Fruit fly (Drosophila melanogaster) whole organism, embryonic: ENCODE measurements around the gene Doc2.
A peak's percentile ranks its signal among the peaks of the same experiment; 100 is the strongest.

Experiments used
- Adf1 ChIP-seq: fragments of 200-800 bp; sonication (Bioruptor generic); IDR thresholded peaks from 2 replicates; pipeline ENCODE4 v1.3.6; 2022; ENCODE audit warnings: missing biosample characterization, missing genetic modification characterization
- CG10267 ChIP-seq: fragments of 200-800 bp; sonication (Bioruptor generic); optimal IDR thresholded peaks from 2 replicates; lab custom pipeline; 2018; ENCODE audit warnings: missing biosample characterization, mild to moderate bottlenecking, missing genetic modification characterization, moderate library complexity
- CG10431 ChIP-seq: fragments of 200-800 bp; sonication (Bioruptor generic); optimal IDR thresholded peaks from 3 replicates; lab custom pipeline; 2018; ENCODE audit warnings: missing biosample characterization, mild to moderate bottlenecking, missing genetic modification characterization
- CG11398 ChIP-seq: fragments of 200-800 bp; sonication (Bioruptor generic); optimal IDR thresholded peaks from 2 replicates; lab custom pipeline; 2016; ENCODE audit warnings: missing biosample characterization, missing genetic modification characterization
- CG14710 ChIP-seq: fragments of 200-800 bp; sonication (Bioruptor generic); optimal IDR thresholded peaks from 3 replicates; lab custom pipeline; 2019; ENCODE audit warnings: missing biosample characterization, mild to moderate bottlenecking, missing genetic modification characterization, moderate library complexity
- CG15269 ChIP-seq: fragments of 200-800 bp; sonication (Bioruptor generic); optimal IDR thresholded peaks from 2 replicates; lab custom pipeline; 2018; ENCODE audit warnings: missing biosample characterization, mild to moderate bottlenecking, missing genetic modification characterization, moderate library complexity
- CG16779 ChIP-seq: fragments of 200-800 bp; sonication (Bioruptor generic); IDR thresholded peaks from 2 replicates; pipeline ENCODE4 v1.3.6; 2022; ENCODE audit warnings: missing biosample characterization, missing genetic modification characterization
- CG16863 ChIP-seq: fragments of 200-800 bp; sonication (Bioruptor generic); optimal IDR thresholded peaks from 3 replicates; lab custom pipeline; 2016; ENCODE audit warnings: missing biosample characterization, missing genetic modification characterization
- CG17359 ChIP-seq: fragments of 200-800 bp; sonication (Bioruptor generic); optimal IDR thresholded peaks from 3 replicates; lab custom pipeline; 2018; ENCODE audit warnings: missing biosample characterization, mild to moderate bottlenecking, missing genetic modification characterization, moderate library complexity
- CG2120 ChIP-seq: fragments of 200-800 bp; sonication (Bioruptor generic); optimal IDR thresholded peaks from 3 replicates; lab custom pipeline; 2016; ENCODE audit warnings: missing biosample characterization, missing genetic modification characterization
- CG31224 ChIP-seq: fragments of 200-800 bp; sonication (Bioruptor generic); IDR thresholded peaks from 2 replicates; pipeline ENCODE4 v1.3.6; 2022; ENCODE audit warnings: missing biosample characterization, missing genetic modification characterization
- CG4282 ChIP-seq: fragments of 200-800 bp; sonication (Bioruptor generic); optimal IDR thresholded peaks from 2 replicates; lab custom pipeline; 2016; ENCODE audit warnings: missing biosample characterization, missing genetic modification characterization
- CG43689 ChIP-seq: fragments of 200-800 bp; sonication (Bioruptor generic); IDR thresholded peaks from 2 replicates; pipeline ENCODE4 v1.3.6; 2022; ENCODE audit warnings: missing biosample characterization, missing genetic modification characterization
- CG4404 ChIP-seq: fragments of 200-800 bp; sonication (Bioruptor generic); IDR thresholded peaks from 2 replicates; pipeline ENCODE4 v1.3.6; 2022; ENCODE audit warnings: missing biosample characterization, missing genetic modification characterization
- CG5180 ChIP-seq: fragments of 200-800 bp; sonication (Bioruptor generic); optimal IDR thresholded peaks from 3 replicates; lab custom pipeline; 2017; ENCODE audit warnings: missing biosample characterization, missing genetic modification characterization, mild to moderate bottlenecking, moderate library complexity, missing genetic modification reagents
- CG6689 ChIP-seq: fragments of 200-800 bp; sonication (Bioruptor generic); IDR thresholded peaks from 2 replicates; pipeline ENCODE4 v1.3.6; 2022; ENCODE audit warnings: missing biosample characterization, missing genetic modification characterization
- CG7271 ChIP-seq: fragments of 200-800 bp; sonication (Bioruptor generic); optimal IDR thresholded peaks from 2 replicates; lab custom pipeline; 2018; ENCODE audit warnings: missing biosample characterization, mild to moderate bottlenecking, missing genetic modification characterization, moderate library complexity
- CG7839 ChIP-seq: fragments of 200-800 bp; sonication (Bioruptor generic); optimal IDR thresholded peaks from 3 replicates; lab custom pipeline; 2018; ENCODE audit warnings: missing biosample characterization, mild to moderate bottlenecking, missing genetic modification characterization, moderate library complexity
- CG8089 ChIP-seq: fragments of 200-800 bp; sonication (Bioruptor generic); optimal IDR thresholded peaks from 3 replicates; lab custom pipeline; 2016; ENCODE audit warnings: missing biosample characterization, missing genetic modification characterization
- CG9437 ChIP-seq: fragments of 200-800 bp; sonication (Bioruptor generic); optimal IDR thresholded peaks from 2 replicates; lab custom pipeline; 2018; ENCODE audit warnings: missing biosample characterization, mild to moderate bottlenecking, missing genetic modification characterization
- CG9817 ChIP-seq: fragments of 200-800 bp; sonication (Bioruptor generic); optimal IDR thresholded peaks from 2 replicates; lab custom pipeline; 2018; ENCODE audit warnings: missing biosample characterization, mild to moderate bottlenecking, missing genetic modification characterization, moderate library complexity
- D ChIP-seq, 2 experiments: fragments of 200-800 bp in 1 of 2; fragments of >200 bp in 1 of 2; sonication (Bioruptor generic) in 1 of 2; optimal IDR thresholded peaks; 2 replicates in 1 of 2; 3 replicates in 1 of 2; lab custom pipeline; 2017; ENCODE audit warnings: mild to moderate bottlenecking in 1 of 2, missing biosample characterization in 1 of 2, missing genetic modification characterization in 1 of 2, missing genetic modification reagents in 1 of 2
- Drgx ChIP-seq: fragments of 200-800 bp; sonication (Bioruptor generic); IDR thresholded peaks from 2 replicates; pipeline ENCODE4 v1.3.6; 2022; ENCODE audit warnings: missing biosample characterization, missing genetic modification characterization
- Hr3 ChIP-seq: fragments of 200-800 bp; sonication (Bioruptor generic); optimal IDR thresholded peaks from 3 replicates; lab custom pipeline; 2016; ENCODE audit warnings: missing biosample characterization, missing genetic modification characterization
- Hr78 ChIP-seq, 2 experiments: fragments of 200-800 bp in 1 of 2; fragments of >200 bp in 1 of 2; sonication (Bioruptor generic) in 1 of 2; optimal IDR thresholded peaks; 2 replicates each; lab custom pipeline; 2017 to 2019; ENCODE audit warnings: missing biosample characterization in 2 of 2, missing genetic modification characterization in 2 of 2, mild to moderate bottlenecking in 1 of 2, moderate library complexity in 1 of 2
- Hsf ChIP-seq: fragments of 200-800 bp; sonication (Bioruptor generic); optimal IDR thresholded peaks from 3 replicates; lab custom pipeline; 2016; ENCODE audit warnings: missing biosample characterization, missing genetic modification characterization
- Jarid2 ChIP-seq: fragments of 200-800 bp; sonication (Bioruptor generic); optimal IDR thresholded peaks from 3 replicates; lab custom pipeline; 2017; ENCODE audit warnings: mild to moderate bottlenecking, missing biosample characterization, missing genetic modification reagents, missing genetic modification characterization
- Lhr ChIP-seq: fragments of 200-800 bp; sonication (Bioruptor generic); optimal IDR thresholded peaks from 3 replicates; lab custom pipeline; 2017; ENCODE audit warnings: mild to moderate bottlenecking, missing biosample characterization, missing genetic modification reagents, missing genetic modification characterization
- MBD-R2 ChIP-seq: fragments of 200-800 bp; sonication (Bioruptor generic); IDR thresholded peaks from 2 replicates; pipeline ENCODE4 v1.3.6; 2022; ENCODE audit warnings: missing biosample characterization, missing genetic modification characterization
- Mes4 ChIP-seq: fragments of 200-800 bp; sonication (Bioruptor generic); optimal IDR thresholded peaks from 2 replicates; lab custom pipeline; 2016; ENCODE audit warnings: missing biosample characterization, missing genetic modification characterization
- Neu2 ChIP-seq: fragments of 200-800 bp; sonication (Bioruptor generic); optimal IDR thresholded peaks from 3 replicates; lab custom pipeline; 2016; ENCODE audit warnings: missing biosample characterization, missing genetic modification characterization, borderline replicate concordance
- Poxn ChIP-seq: fragments of 200-800 bp; sonication (Bioruptor generic); IDR thresholded peaks from 2 replicates; pipeline ENCODE4 v1.3.6; 2022; ENCODE audit warnings: missing biosample characterization, missing genetic modification characterization
- Sin3A ChIP-seq: fragments of >200 bp; optimal IDR thresholded peaks from 2 replicates; lab custom pipeline; 2018
- Spps ChIP-seq: fragments of 200-800 bp; sonication (Bioruptor generic); optimal IDR thresholded peaks from 2 replicates; lab custom pipeline; 2018; ENCODE audit warnings: missing biosample characterization, mild to moderate bottlenecking, missing genetic modification characterization
- Taf1 ChIP-seq: fragments of 200-800 bp; sonication (Bioruptor generic); IDR thresholded peaks from 2 replicates; pipeline ENCODE4 v1.3.6; 2022; ENCODE audit warnings: missing biosample characterization, missing genetic modification characterization
- ase ChIP-seq: fragments of 200-800 bp; sonication (Bioruptor generic); IDR thresholded peaks from 3 replicates; pipeline ENCODE4 v1.3.6; 2022; ENCODE audit warnings: missing biosample characterization, missing genetic modification characterization
- bcd ChIP-seq: fragments of 200-800 bp; sonication (Bioruptor generic); optimal IDR thresholded peaks from 2 replicates; lab custom pipeline; 2017; ENCODE audit warnings: missing biosample characterization, mild to moderate bottlenecking, missing genetic modification characterization
- cad ChIP-seq: fragments of >200 bp; optimal IDR thresholded peaks from 2 replicates; lab custom pipeline; 2017; ENCODE audit warnings: missing biosample characterization, missing genetic modification characterization
- danr ChIP-seq: fragments of 200-800 bp; sonication (Bioruptor generic); IDR thresholded peaks from 2 replicates; pipeline ENCODE4 v1.3.6; 2022; ENCODE audit warnings: missing biosample characterization, missing genetic modification characterization
- ems ChIP-seq: fragments of 200-800 bp; sonication (Bioruptor generic); optimal IDR thresholded peaks from 3 replicates; lab custom pipeline; 2016; ENCODE audit warnings: missing biosample characterization, missing genetic modification characterization
- fd64A ChIP-seq: fragments of 200-800 bp; sonication (Bioruptor generic); optimal IDR thresholded peaks from 3 replicates; lab custom pipeline; 2018; ENCODE audit warnings: missing biosample characterization, mild to moderate bottlenecking, missing genetic modification characterization
- maf-S ChIP-seq: fragments of 200-800 bp; sonication (Bioruptor generic); optimal IDR thresholded peaks from 2 replicates; lab custom pipeline; 2016; ENCODE audit warnings: missing biosample characterization, missing genetic modification characterization
- mld ChIP-seq: fragments of 200-800 bp; sonication (Bioruptor generic); IDR thresholded peaks from 3 replicates; pipeline ENCODE4 v1.3.6; 2022; ENCODE audit warnings: missing biosample characterization, missing genetic modification characterization; ENCODE audit not compliant: partially characterized antibody
- nau ChIP-seq: fragments of 200-800 bp; sonication (Bioruptor generic); optimal IDR thresholded peaks from 3 replicates; lab custom pipeline; 2017; ENCODE audit warnings: missing biosample characterization, mild to moderate bottlenecking, missing genetic modification characterization, missing genetic modification reagents
- rib ChIP-seq: fragments of 200-800 bp; sonication (Bioruptor generic); IDR thresholded peaks from 2 replicates; pipeline ENCODE4 v1.3.6; 2022; ENCODE audit warnings: missing biosample characterization, missing genetic modification characterization
- schlank ChIP-seq: fragments of 200-800 bp; sonication (Bioruptor generic); optimal IDR thresholded peaks from 2 replicates; lab custom pipeline; 2018; ENCODE audit warnings: missing biosample characterization, mild to moderate bottlenecking, missing genetic modification characterization
- sima ChIP-seq: fragments of 200-800 bp; sonication (Bioruptor generic); optimal IDR thresholded peaks from 2 replicates; lab custom pipeline; 2016; ENCODE audit warnings: missing biosample characterization, missing genetic modification characterization
- tap ChIP-seq: fragments of 200-800 bp; optimal IDR thresholded peaks from 3 replicates; lab custom pipeline; 2019; ENCODE audit warnings: missing biosample characterization, mild to moderate bottlenecking, missing genetic modification characterization, moderate library complexity
- tin ChIP-seq: fragments of 200-800 bp; sonication (Bioruptor generic); optimal IDR thresholded peaks from 3 replicates; lab custom pipeline; 2016; ENCODE audit warnings: missing biosample characterization, missing genetic modification characterization
- zen2 ChIP-seq: fragments of 200-800 bp; sonication (Bioruptor generic); IDR thresholded peaks from 3 replicates; pipeline ENCODE4 v1.3.6; 2022; ENCODE audit warnings: missing biosample characterization, missing genetic modification characterization; ENCODE audit not compliant: partially characterized antibody
- zfh1 ChIP-seq: fragments of 200-800 bp; sonication (Bioruptor generic); IDR thresholded peaks from 3 replicates; pipeline ENCODE4 v1.3.6; 2022; ENCODE audit warnings: missing biosample characterization, missing genetic modification characterization

Doc2 gene

DNA sequence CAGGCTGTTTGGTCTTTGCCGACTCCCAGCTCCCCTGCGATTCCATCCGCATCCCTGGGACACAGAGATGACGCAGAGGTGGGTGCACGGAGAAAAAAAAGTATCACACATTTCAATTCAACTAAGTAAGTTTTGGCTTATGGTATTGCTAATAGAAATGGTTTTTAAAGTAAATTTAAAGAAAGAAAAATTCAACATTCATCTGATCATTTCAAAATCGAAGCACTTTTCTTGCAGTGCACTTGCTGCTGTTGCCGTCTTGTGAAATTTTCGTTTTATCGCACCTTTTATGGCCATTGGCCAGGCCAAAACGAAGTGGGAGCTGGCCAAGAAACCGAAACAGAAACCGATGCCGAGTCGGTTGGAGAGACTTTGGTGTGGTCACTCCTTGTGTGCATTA is 26.3 kb upstream of the Doc2 start (continued):
- TF ChIP-seq CG6689 (GFP tag; lab: Robert Waterston, UW), result peak; percentile 83
- peak; percentile 10 for TF ChIP-seq CG9437 (GFP tag; lab: Kevin White, UChicago)
- peak; percentile 7 for TF ChIP-seq CG16863 (GFP tag; lab: Kevin White, UChicago)
- no peak for TF ChIP-seq cad
- TF ChIP-seq CG43689 (GFP tag; lab: Robert Waterston, UW), result no peak
- peak; percentile 54; the same call in 1 of the 2 replicates for TF ChIP-seq CG31224 (GFP tag; lab: Robert Waterston, UW)
- no peak for TF ChIP-seq maf-S (GFP tag; lab: Kevin White, UChicago)
- no peak for TF ChIP-seq Poxn (GFP tag; lab: Robert Waterston, UW)
- peak; percentile 28 for TF ChIP-seq fd64A (GFP tag; lab: Kevin White, UChicago)
- no peak for TF ChIP-seq Lhr
- no peak for TF ChIP-seq nau (GFP tag; lab: Kevin White, UChicago)
- TF ChIP-seq Jarid2 (GFP tag; lab: Kevin White, UChicago), result peak; percentile 19
- TF ChIP-seq zen2 (GFP tag; lab: Robert Waterston, UW), result no peak
- no peak for TF ChIP-seq CG4282 (GFP tag; lab: Kevin White, UChicago)
- TF ChIP-seq MBD-R2 (GFP tag; lab: Robert Waterston, UW), result peak; percentile 19; the same call in 1 of the 2 replicates
- peak; percentile 11 for TF ChIP-seq CG2120 (GFP tag; lab: Kevin White, UChicago)
- peak; percentile 79 for TF ChIP-seq CG17359
- peak; percentile 51; the same call in 1 of the 2 replicates for TF ChIP-seq danr (GFP tag; lab: Robert Waterston, UW)
- TF ChIP-seq rib (GFP tag; lab: Robert Waterston, UW), result no peak
- TF ChIP-seq ase (GFP tag; lab: Robert Waterston, UW), result peak; percentile 72
- TF ChIP-seq Spps (tag; lab: Kevin White, UChicago), result peak; percentile 37
- peak; percentile 34 for TF ChIP-seq CG8089 (GFP tag; lab: Kevin White, UChicago)
- peak; percentile 6 for TF ChIP-seq Mes4 (GFP tag; lab: Kevin White, UChicago)
- no peak for TF ChIP-seq schlank
- peak; percentile 71 for TF ChIP-seq CG14710 (tag; lab: Kevin White, UChicago)
- TF ChIP-seq CG7839 (tag; lab: Kevin White, UChicago), result peak; percentile 68
- peak; percentile 69 for TF ChIP-seq CG10267 (tag; lab: Kevin White, UChicago)
- TF ChIP-seq Taf1 (GFP tag; lab: Robert Waterston, UW), result no peak
- TF ChIP-seq CG10431 (GFP tag; lab: Kevin White, UChicago), result no peak
- TF ChIP-seq bcd (GFP tag; lab: Kevin White, UChicago), result peak; percentile 59
- TF ChIP-seq CG5180 (GFP tag; lab: Kevin White, UChicago), result peak; percentile 40
- no peak for TF ChIP-seq D (optimal IDR thresholded peaks at IDR 0.05; lab: Kevin White, UChicago)
- peak; percentile 54 for TF ChIP-seq D (GFP tag; optimal IDR thresholded peaks at IDR 0.05; lab: Kevin White, UChicago)
- TF ChIP-seq Hr78 (GFP tag; optimal IDR thresholded peaks at IDR 0.05; lab: Kevin White, UChicago), result peak in 1 of 2 experiments; percentile 19
- TF ChIP-seq Adf1 (GFP tag; lab: Robert Waterston, UW), result no peak
- TF ChIP-seq sima (GFP tag; lab: Kevin White, UChicago), result peak; percentile 44
- TF ChIP-seq tin (GFP tag; lab: Kevin White, UChicago), result peak; percentile 75
- TF ChIP-seq CG7271, result peak; percentile 68
- peak; percentile 81 for TF ChIP-seq ems (GFP tag; lab: Kevin White, UChicago)
- peak; percentile 76; the same call in 2 of the 3 replicates for TF ChIP-seq zfh1
- peak; percentile 38 for TF ChIP-seq CG15269
- peak; percentile 17 for TF ChIP-seq Hr3 (GFP tag; lab: Kevin White, UChicago)
- no peak for TF ChIP-seq mld (GFP tag; lab: Robert Waterston, UW)
- TF ChIP-seq CG11398 (GFP tag; lab: Kevin White, UChicago), result no peak
- no peak for TF ChIP-seq Sin3A (lab: Kevin White, UChicago)
- peak; percentile 61 for TF ChIP-seq tap (tag; lab: Kevin White, UChicago)
- TF ChIP-seq Hsf (GFP tag; lab: Kevin White, UChicago), result peak; percentile 54
- TF ChIP-seq CG16779 (GFP tag; lab: Robert Waterston, UW), result no peak
- peak; percentile 33 for TF ChIP-seq Neu2 (GFP tag; lab: Kevin White, UChicago)
- TF ChIP-seq Drgx, result peak; percentile 68
- TF ChIP-seq CG4404 (GFP tag; lab: Robert Waterston, UW), result peak; percentile 77
- TF ChIP-seq CG9817 (tag; lab: Kevin White, UChicago), result no peak
